Fruit fly (Drosophila melanogaster): ENCODE results near the gene CG31087.

DNA sequence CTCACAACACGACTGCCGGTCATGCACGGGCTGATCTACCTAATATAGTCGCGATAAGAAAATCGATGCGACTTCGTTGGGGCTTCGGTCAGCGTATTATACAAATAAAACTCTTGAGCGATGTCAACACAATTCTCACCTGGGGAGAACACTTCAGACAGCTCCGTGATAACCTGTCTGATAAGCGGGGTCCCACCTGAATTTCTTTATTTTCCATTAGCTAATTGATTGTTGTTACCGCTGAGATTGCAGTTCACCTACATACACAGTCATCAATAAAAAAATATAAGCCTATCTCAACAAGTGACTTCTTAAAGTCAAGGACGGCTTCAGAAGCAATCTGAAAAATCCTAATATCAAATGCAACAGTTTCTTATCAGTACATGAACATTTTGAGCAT, 33.3 kb upstream of the CG31087 start, which contains the start of gene tobi:
- no peak for TF ChIP-seq pdm3 (GFP tag; optimal IDR thresholded peaks at IDR 0.05)
- TF ChIP-seq CG10669 (GFP tag; optimal IDR thresholded peaks at IDR 0.05): no peak
- TF ChIP-seq eg (GFP tag; IDR thresholded peaks at IDR 0.05): no peak
- no peak for TF ChIP-seq CG16779 (tag; optimal IDR thresholded peaks at IDR 0.05)
- TF ChIP-seq CG8632 (GFP tag; optimal IDR thresholded peaks at IDR 0.05): no peak
- TF ChIP-seq fkh (GFP tag; optimal IDR thresholded peaks at IDR 0.05): no peak
- TF ChIP-seq Eip78C (GFP tag): no peak
- no peak for TF ChIP-seq acj6 (GFP tag; optimal IDR thresholded peaks at IDR 0.05)

Data from whole organism, prepupa.